Worm (Caenorhabditis elegans) whole organism, L4 larva: Measurements from ENCODE around the gene C06E1.1.

Experiments used
- D1046.2 ChIP-seq: fragments of 200-800 bp; sonication (Bioruptor generic); IDR thresholded peaks from 2 replicates; pipeline ENCODE4 v1.3.6; 2022; ENCODE audit warnings: missing genetic modification characterization, missing compliant biosample characterization
- F10B5.3 ChIP-seq: sonication (generic microtip); optimal IDR thresholded peaks from 2 replicates; lab custom pipeline; 2016; ENCODE audit warnings: mild to moderate bottlenecking, missing genetic modification characterization, missing compliant biosample characterization
- F44E2.7 ChIP-seq: fragments of 200-800 bp; sonication (Bioruptor generic); IDR thresholded peaks from 2 replicates; pipeline ENCODE4 v2.1.2; 2022; ENCODE audit warnings: missing genetic modification characterization, missing compliant biosample characterization
- F49E8.2 ChIP-seq: sonication (generic microtip); optimal IDR thresholded peaks from 2 replicates; lab custom pipeline; 2016; ENCODE audit warnings: missing compliant biosample characterization, mild to moderate bottlenecking, missing genetic modification characterization, borderline replicate concordance
- T20F7.1 ChIP-seq: fragments of 200-800 bp; sonication (Bioruptor generic); optimal IDR thresholded peaks from 2 replicates; lab custom pipeline; 2018; ENCODE audit warnings: mild to moderate bottlenecking, missing genetic modification characterization, missing compliant biosample characterization
- T26A8.4 ChIP-seq: fragments of 200-800 bp; sonication (Bioruptor generic); IDR thresholded peaks from 2 replicates; pipeline ENCODE4 v1.3.6; 2022; ENCODE audit warnings: missing genetic modification characterization, missing compliant biosample characterization
- Y48G9A.11 ChIP-seq: fragments of 200-800 bp; sonication (Bioruptor generic); IDR thresholded peaks from 2 replicates; pipeline ENCODE4 v1.3.6; 2022; ENCODE audit warnings: missing genetic modification reagents, missing genetic modification characterization, missing compliant biosample characterization
- Y5F2A.4 ChIP-seq: fragments of 200-800 bp; sonication (Bioruptor generic); optimal IDR thresholded peaks from 2 replicates; lab custom pipeline; 2018; ENCODE audit warnings: mild to moderate bottlenecking, missing genetic modification characterization, missing compliant biosample characterization
- aly-2 ChIP-seq: sonication (generic microtip); optimal IDR thresholded peaks from 2 replicates; lab custom pipeline; 2018; ENCODE audit warnings: missing biosample characterization, missing genetic modification characterization
- attf-4 ChIP-seq: sonication (generic microtip); optimal IDR thresholded peaks from 3 replicates; lab custom pipeline; 2017; ENCODE audit warnings: missing biosample characterization, missing genetic modification characterization
- ceh-62 ChIP-seq: sonication (generic microtip); optimal IDR thresholded peaks from 2 replicates; lab custom pipeline; 2017; ENCODE audit warnings: missing biosample characterization, missing genetic modification characterization
- ceh-82 ChIP-seq: sonication (generic microtip); optimal IDR thresholded peaks from 2 replicates; lab custom pipeline; 2017; ENCODE audit warnings: missing biosample characterization, missing genetic modification characterization
- ces-1 ChIP-seq: fragments of 150-350 bp; sonication (generic microtip); optimal IDR thresholded peaks from 4 replicates; lab custom pipeline; 2014; ENCODE audit warnings: missing biosample characterization, missing genetic modification reagents, missing genetic modification characterization
- ctbp-1 ChIP-seq: fragments of 200-800 bp; sonication (Bioruptor generic); IDR thresholded peaks from 2 replicates; pipeline ENCODE4 v1.3.6; 2022; ENCODE audit warnings: missing genetic modification reagents, missing genetic modification characterization, missing compliant biosample characterization
- daf-12 ChIP-seq: fragments of 150-350 bp; optimal IDR thresholded peaks from 2 replicates; lab custom pipeline; 2014; ENCODE audit warnings: missing biosample characterization, missing genetic modification reagents, missing genetic modification characterization
- daf-16 ChIP-seq, 3 experiments: sonication (generic microtip); optimal IDR thresholded peaks; 2 replicates each; lab custom pipeline; 2016 to 2017; ENCODE audit warnings: missing genetic modification characterization in 3 of 3, missing genetic modification reagents in 3 of 3, mild to moderate bottlenecking in 2 of 3, missing compliant biosample characterization in 2 of 3, missing biosample characterization in 1 of 3, moderate library complexity in 1 of 3
- dmd-6 ChIP-seq: fragments of 200-800 bp; sonication (Bioruptor generic); IDR thresholded peaks from 2 replicates; pipeline ENCODE4 v1.3.6; 2022; ENCODE audit warnings: missing genetic modification reagents, missing genetic modification characterization, missing compliant biosample characterization
- dmd-8 ChIP-seq: fragments of 200-800 bp; sonication (Bioruptor generic); IDR thresholded peaks from 2 replicates; pipeline ENCODE4 v1.3.6; 2022; ENCODE audit warnings: missing genetic modification characterization, missing compliant biosample characterization
- dpl-1 ChIP-seq: fragments of 150-350 bp; optimal IDR thresholded peaks from 2 replicates; lab custom pipeline; 2014; ENCODE audit warnings: missing biosample characterization, missing genetic modification reagents, missing genetic modification characterization
- dve-1 ChIP-seq: sonication (generic microtip); optimal IDR thresholded peaks from 2 replicates; lab custom pipeline; 2017; ENCODE audit warnings: antibody characterized with exemption, mild to moderate bottlenecking, missing genetic modification characterization, missing compliant biosample characterization; ENCODE audit not compliant: insufficient read depth
- gei-8 ChIP-seq: fragments of 200-800 bp; sonication (Bioruptor generic); optimal IDR thresholded peaks from 2 replicates; lab custom pipeline; 2018; ENCODE audit warnings: mild to moderate bottlenecking, missing genetic modification characterization, missing compliant biosample characterization
- hlh-30 ChIP-seq: sonication (generic microtip); optimal IDR thresholded peaks from 2 replicates; lab custom pipeline; 2017; ENCODE audit warnings: antibody characterized with exemption, mild to moderate bottlenecking, missing genetic modification characterization, missing compliant biosample characterization; ENCODE audit not compliant: insufficient read depth
- hmg-1.1 ChIP-seq: fragments of 200-800 bp; sonication (Bioruptor generic); IDR thresholded peaks from 2 replicates; pipeline ENCODE4 v1.3.6; 2022; ENCODE audit warnings: missing genetic modification reagents, missing genetic modification characterization, missing compliant biosample characterization
- jun-1 ChIP-seq: fragments of 150-350 bp; optimal IDR thresholded peaks from 2 replicates; lab custom pipeline; 2014; ENCODE audit warnings: missing biosample characterization, missing genetic modification reagents, missing genetic modification characterization
- lin-1 ChIP-seq: fragments of 200-800 bp; sonication (Bioruptor generic); IDR thresholded peaks from 2 replicates; pipeline ENCODE4 v1.3.6; 2022; ENCODE audit warnings: missing genetic modification reagents, missing genetic modification characterization, missing compliant biosample characterization
- lin-13 ChIP-seq: fragments of 150-350 bp; optimal IDR thresholded peaks from 2 replicates; lab custom pipeline; 2014; ENCODE audit warnings: missing biosample characterization, missing genetic modification reagents, missing genetic modification characterization
- lin-29 ChIP-seq: fragments of 200-800 bp; sonication (Bioruptor generic); IDR thresholded peaks from 2 replicates; pipeline ENCODE4 v1.3.6; 2022; ENCODE audit warnings: missing genetic modification reagents, missing genetic modification characterization, missing compliant biosample characterization
- lin-38 ChIP-seq: fragments of 200-800 bp; sonication (Bioruptor generic); IDR thresholded peaks from 2 replicates; pipeline ENCODE4 v1.3.6; 2022; ENCODE audit warnings: missing genetic modification reagents, missing genetic modification characterization, missing compliant biosample characterization
- madf-5 ChIP-seq, 2 experiments: fragments of 200-800 bp; sonication (Bioruptor generic); IDR thresholded peaks; 2 replicates each; pipeline ENCODE4 v1.3.6; 2022; ENCODE audit warnings: missing compliant biosample characterization in 2 of 2, missing genetic modification characterization in 2 of 2
- mxl-2 ChIP-seq: fragments of 200-800 bp; sonication (Bioruptor generic); conservative IDR thresholded peaks from 2 replicates; pipeline ENCODE4 v1.3.6; 2022; ENCODE audit warnings: missing genetic modification reagents, missing genetic modification characterization, missing compliant biosample characterization
- nhr-111 ChIP-seq: fragments of 200-800 bp; sonication (Bioruptor generic); optimal IDR thresholded peaks from 2 replicates; lab custom pipeline; 2018; ENCODE audit warnings: mild to moderate bottlenecking, missing genetic modification characterization, missing compliant biosample characterization
- nhr-28 ChIP-seq: fragments of 150-350 bp; optimal IDR thresholded peaks from 2 replicates; lab custom pipeline; 2014; ENCODE audit warnings: missing biosample characterization, missing genetic modification characterization
- nhr-41 ChIP-seq: fragments of 200-800 bp; sonication (Bioruptor generic); IDR thresholded peaks from 2 replicates; pipeline ENCODE4 v1.3.6; 2022; ENCODE audit warnings: missing genetic modification reagents, missing genetic modification characterization, missing compliant biosample characterization
- nhr-48 ChIP-seq: sonication (generic microtip); optimal IDR thresholded peaks from 2 replicates; lab custom pipeline; 2016; ENCODE audit warnings: mild to moderate bottlenecking, missing genetic modification characterization, missing compliant biosample characterization
- nhr-6 ChIP-seq: fragments of 150-350 bp; optimal IDR thresholded peaks from 2 replicates; lab custom pipeline; 2014; ENCODE audit warnings: missing biosample characterization, missing genetic modification characterization
- php-3 ChIP-seq: fragments of 200-800 bp; sonication (Bioruptor generic); IDR thresholded peaks from 2 replicates; pipeline ENCODE4 v1.3.6; 2022; ENCODE audit warnings: missing genetic modification reagents, missing genetic modification characterization, missing compliant biosample characterization
- rbr-2 ChIP-seq: sonication (generic microtip); optimal IDR thresholded peaks from 2 replicates; lab custom pipeline; 2016; ENCODE audit warnings: missing genotype, missing genetic modification characterization, missing compliant biosample characterization
- set-16 ChIP-seq: fragments of 200-800 bp; sonication (Bioruptor generic); IDR thresholded peaks from 2 replicates; pipeline ENCODE4 v1.3.6; 2022; ENCODE audit warnings: missing genetic modification reagents, missing genetic modification characterization, missing compliant biosample characterization
- snpc-1.2 ChIP-seq: fragments of 200-800 bp; sonication (Bioruptor generic); IDR thresholded peaks from 2 replicates; pipeline ENCODE4 v1.3.6; 2022; ENCODE audit warnings: missing genetic modification reagents, missing genetic modification characterization, missing compliant biosample characterization
- tra-1 ChIP-seq: fragments of 200-800 bp; sonication (Bioruptor generic); IDR thresholded peaks from 2 replicates; pipeline ENCODE4 v1.3.6; 2022; ENCODE audit warnings: missing genetic modification reagents, missing genetic modification characterization, missing compliant biosample characterization
- unc-130 ChIP-seq: sonication (generic microtip); optimal IDR thresholded peaks from 2 replicates; lab custom pipeline; 2016; ENCODE audit warnings: missing genetic modification reagents, missing genetic modification characterization, missing compliant biosample characterization
- zag-1 ChIP-seq: fragments of 150-350 bp; optimal IDR thresholded peaks from 2 replicates; lab custom pipeline; 2014; ENCODE audit warnings: missing biosample characterization, missing genetic modification characterization
- zfp-3 ChIP-seq: fragments of 200-800 bp; sonication (Bioruptor generic); conservative IDR thresholded peaks from 2 replicates; pipeline ENCODE4 v1.3.6; 2022; ENCODE audit warnings: missing genetic modification reagents, missing genetic modification characterization, missing compliant biosample characterization

C06E1.1 gene

DNA sequence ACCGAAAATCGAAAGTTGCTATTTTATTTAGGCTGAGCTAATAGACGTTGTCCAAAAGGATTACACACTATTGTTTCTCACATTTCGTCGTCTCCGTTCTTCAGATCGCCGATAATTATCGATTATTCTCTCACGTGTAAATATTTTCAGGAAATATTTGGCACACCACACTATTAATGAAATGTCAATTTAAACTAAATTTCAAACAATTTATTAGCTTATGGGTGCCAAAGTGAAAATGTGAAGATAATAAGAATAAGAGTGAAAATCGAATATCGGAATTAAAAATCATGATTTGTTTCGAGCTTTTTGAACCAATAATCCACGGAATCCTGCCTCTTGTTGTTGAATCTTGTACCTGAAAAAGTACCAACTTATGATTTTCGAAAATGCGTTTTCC is 11.0 kb downstream of the C06E1.1 start, which contains the start of gene C06E1.11:
C06E1.11 (minus strand) TSS at position 101 of the 400 bp plus-strand sequence.
- TF ChIP-seq hmg-1.1 (GFP tag; lab: Robert Waterston, UW) = no peak
- TF ChIP-seq php-3 (GFP tag; lab: Robert Waterston, UW) = no peak
- no peak for TF ChIP-seq set-16 (GFP tag; lab: Robert Waterston, UW)
- no peak for TF ChIP-seq lin-1 (GFP tag; lab: Robert Waterston, UW)
- no peak for TF ChIP-seq zfp-3 (GFP tag; lab: Robert Waterston, UW)
- TF ChIP-seq lin-13 (GFP tag; lab: Kevin White, UChicago) = no peak
- no peak for TF ChIP-seq unc-130
- no peak for TF ChIP-seq tra-1 (GFP tag; lab: Robert Waterston, UW)
- no peak for TF ChIP-seq ctbp-1 (GFP tag; lab: Robert Waterston, UW)
- TF ChIP-seq madf-5 (GFP tag; IDR thresholded peaks at IDR 0.05; lab: Robert Waterston, UW) = no peak
- no peak for TF ChIP-seq attf-4 (tag; lab: Kevin White, UChicago)
- TF ChIP-seq aly-2 (tag; lab: Kevin White, UChicago) = no peak
- TF ChIP-seq ceh-82 (tag; lab: Kevin White, UChicago) = no peak
- no peak for TF ChIP-seq dpl-1 (GFP tag; lab: Kevin White, UChicago)
- TF ChIP-seq F10B5.3 (tag; lab: Kevin White, UChicago) = no peak
- TF ChIP-seq jun-1 (tag; lab: Kevin White, UChicago) = no peak
- no peak for TF ChIP-seq rbr-2 (tag; lab: Kevin White, UChicago)
- no peak for TF ChIP-seq ces-1 (GFP tag; lab: Kevin White, UChicago)
- TF ChIP-seq lin-29 (GFP tag; lab: Robert Waterston, UW) = no peak
- TF ChIP-seq mxl-2 (GFP tag; lab: Robert Waterston, UW) = no peak

DNA sequence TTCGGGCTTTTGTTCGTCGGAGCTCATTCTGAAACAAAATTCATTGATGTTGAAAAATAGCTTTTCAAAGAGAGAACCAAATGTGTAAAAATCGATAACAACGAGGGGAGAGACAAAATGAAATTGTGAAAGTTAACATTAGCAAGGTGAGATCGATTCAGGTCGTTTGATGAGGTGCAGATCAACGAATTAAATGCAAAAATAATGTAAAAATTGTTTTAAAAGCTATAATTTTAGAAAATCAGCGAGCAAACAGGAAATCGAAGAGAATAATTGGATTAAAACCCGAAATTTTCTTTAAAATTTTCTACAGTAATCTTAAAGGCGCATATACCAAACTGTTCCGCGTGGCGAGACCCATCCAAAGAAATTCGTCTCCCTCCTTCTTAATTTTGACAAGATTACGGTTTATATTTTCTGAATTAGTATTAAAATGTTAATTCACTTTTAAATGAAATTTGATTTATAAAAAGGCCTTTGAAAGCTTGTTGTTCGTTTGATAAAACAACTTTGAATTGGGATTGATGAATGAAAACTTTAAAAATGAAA is 12.9 kb downstream of the C06E1.1 start, which contains the start of gene C13G5.2:
C13G5.2 (minus strand) TSS at position 51 of the 549 bp plus-strand sequence.
- TF ChIP-seq unc-130 (no peak), nhr-41 (no peak), Y48G9A.11 (GFP tag; lab: Robert Waterston, UW) (no peak), php-3 (GFP tag; lab: Robert Waterston, UW) (no peak), nhr-48 (tag; lab: Kevin White, UChicago) (no peak), D1046.2 (GFP tag; lab: Robert Waterston, UW) (no peak), nhr-28 (tag; lab: Kevin White, UChicago) (no peak), zag-1 (tag; lab: Kevin White, UChicago) (no peak)

DNA sequence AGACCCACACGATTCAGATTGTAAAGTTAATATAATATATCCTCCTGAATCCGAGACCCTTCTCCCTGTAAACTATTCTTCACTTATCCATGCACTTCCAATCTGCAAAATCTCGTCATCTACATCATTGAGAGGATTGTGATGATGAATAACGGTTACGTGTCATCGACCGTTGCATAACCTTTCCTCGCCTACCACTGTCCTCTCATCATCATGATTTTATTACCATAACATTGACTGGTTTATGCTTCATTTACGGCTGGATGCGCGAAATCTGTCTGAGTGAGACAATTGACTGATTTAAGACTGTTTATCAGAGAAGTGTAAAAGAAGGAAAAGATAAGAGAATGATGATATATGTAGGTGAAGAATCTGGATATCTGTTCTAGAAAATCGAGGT is 14.6 kb downstream of the C06E1.1 start:
- TF ChIP-seq dmd-8 = no peak
- TF ChIP-seq snpc-1.2 (GFP tag; lab: Robert Waterston, UW) = no peak
- TF ChIP-seq nhr-6 (tag; lab: Kevin White, UChicago) = no peak
- TF ChIP-seq lin-38 (GFP tag; lab: Robert Waterston, UW) = no peak
- no peak for TF ChIP-seq nhr-111
- TF ChIP-seq F44E2.7 (GFP tag; lab: Robert Waterston, UW) = no peak
- no peak for TF ChIP-seq daf-12
- no peak for TF ChIP-seq zag-1 (tag; lab: Kevin White, UChicago)

DNA sequence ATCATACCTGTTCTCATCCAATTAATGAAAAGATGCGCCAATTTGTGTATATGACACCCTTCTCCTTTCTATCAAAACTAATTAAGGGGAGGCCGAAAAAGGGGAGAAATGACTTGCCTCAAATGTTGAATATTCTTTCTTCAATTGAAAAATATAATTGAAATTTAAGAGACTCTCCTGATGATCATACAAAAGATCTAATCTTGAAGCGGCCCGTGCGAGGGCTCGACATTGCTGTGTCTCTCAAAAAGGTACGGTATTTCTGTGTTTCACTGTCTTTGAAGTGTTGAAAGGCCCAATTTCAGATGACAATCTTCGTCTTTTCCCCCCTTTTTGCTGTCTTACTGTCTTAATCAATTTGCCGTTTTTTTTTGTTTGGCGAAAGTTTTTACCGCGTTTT is 15.4 kb downstream of the C06E1.1 start:
- TF ChIP-seq T20F7.1 (GFP tag; lab: Kevin White, UChicago) (no peak), nhr-6 (tag; lab: Kevin White, UChicago) (no peak), T26A8.4 (GFP tag; lab: Robert Waterston, UW) (no peak), ctbp-1 (GFP tag; lab: Robert Waterston, UW) (no peak), ceh-62 (tag; lab: Kevin White, UChicago) (no peak), lin-1 (GFP tag; lab: Robert Waterston, UW) (no peak), daf-16 (GFP tag; optimal IDR thresholded peaks at IDR 0.05; lab: Kevin White, UChicago) (no peak), daf-16 (tag; optimal IDR thresholded peaks at IDR 0.05; lab: Kevin White, UChicago) (no peak), daf-12 (no peak), F49E8.2 (tag; lab: Kevin White, UChicago) (no peak), lin-38 (GFP tag; lab: Robert Waterston, UW) (no peak), dmd-8 (no peak), gei-8 (GFP tag; lab: Kevin White, UChicago) (no peak), rbr-2 (tag; lab: Kevin White, UChicago) (no peak), Y5F2A.4 (GFP tag; lab: Kevin White, UChicago) (no peak), dve-1 (tag; lab: Kevin White, UChicago) (no peak), hlh-30 (tag; lab: Kevin White, UChicago) (no peak), dmd-6 (GFP tag; lab: Robert Waterston, UW) (no peak)
